Worm (Caenorhabditis elegans): ENCODE data around the gene mfsd-8.

The mfsd-8 gene

DNA sequence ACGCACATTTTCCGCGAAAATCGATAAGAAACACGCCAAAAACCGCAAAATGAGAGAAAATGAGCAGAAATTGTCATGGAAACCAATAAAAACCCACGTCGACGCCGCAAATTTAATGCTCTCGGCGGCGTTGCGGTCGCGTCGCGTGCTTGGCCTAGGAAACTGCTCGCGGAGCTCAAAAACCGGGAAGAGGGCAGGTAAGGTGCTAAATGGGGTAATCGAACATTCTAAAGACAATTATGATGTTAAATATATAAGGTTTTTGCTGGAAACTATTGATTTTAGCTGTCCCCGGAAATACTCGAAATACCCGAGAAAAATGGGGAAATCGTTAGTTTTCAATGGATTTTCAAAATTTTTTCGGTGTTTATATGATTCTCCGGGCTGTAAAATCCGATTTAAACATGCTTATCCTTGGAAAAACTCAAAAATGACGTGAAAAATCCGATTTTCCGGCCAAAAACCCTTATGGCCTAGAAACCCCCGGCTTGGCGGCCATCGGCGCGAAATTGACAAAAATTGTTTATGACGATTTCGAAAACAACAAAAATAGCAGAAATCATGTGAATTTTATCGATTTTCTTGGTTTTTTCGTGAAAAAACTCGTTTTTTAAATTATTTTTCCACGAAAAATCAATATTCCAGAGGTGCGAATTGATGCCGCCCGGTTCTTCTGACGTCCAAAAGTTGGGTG lies 40.4 kb downstream of the mfsd-8 start, which contains the start of gene phf-15:
phf-15 (plus strand) TSS at position 537 of the 694 bp plus-strand sequence.
- TF ChIP-seq irx-1 (tag; optimal IDR thresholded peaks at IDR 0.05) (peak; percentile 58), nhr-85 (tag) (peak; percentile 72), skn-1 (tag; optimal IDR thresholded peaks at IDR 0.05) (peak; percentile 12), vab-15 (tag; optimal IDR thresholded peaks at IDR 0.05) (peak; percentile 16), isw-1 (GFP tag; IDR thresholded peaks at IDR 0.05) (peak; percentile 29; the same call in 1 of the 2 replicates), dpl-1 (GFP tag; optimal IDR thresholded peaks at IDR 0.05) (peak in 2 of 3 experiments; percentile 1 to 23), efl-3 (GFP tag; optimal IDR thresholded peaks at IDR 0.05) (no peak), fkh-4 (tag; optimal IDR thresholded peaks at IDR 0.05; ENCODE audit: borderline replicate concordance) (peak; percentile 60), lsy-2 (tag; optimal IDR thresholded peaks at IDR 0.05) (peak in 1 of 2 experiments; percentile 39), lir-3 (tag; optimal IDR thresholded peaks at IDR 0.05; ENCODE audit: poor library complexity) (no peak), ceh-82 (tag; optimal IDR thresholded peaks at IDR 0.05) (peak in 1 of 3 experiments; percentile 12), pax-3 (tag; optimal IDR thresholded peaks at IDR 0.05) (peak; percentile 27), fkh-8 (tag; optimal IDR thresholded peaks at IDR 0.05) (peak; percentile 55), F16B12.6 (tag; optimal IDR thresholded peaks at IDR 0.05) (peak; percentile 38), tbx-2 (tag; optimal IDR thresholded peaks at IDR 0.05) (peak; percentile 31), xbp-1 (tag; optimal IDR thresholded peaks at IDR 0.05) (peak; percentile 34), efl-1 (optimal IDR thresholded peaks at IDR 0.05) (peak; percentile 20 to 27), efl-1 (GFP tag; optimal IDR thresholded peaks at IDR 0.05 in 1 of 2) (peak; percentile 6 to 89), lin-35 (GFP tag; optimal IDR thresholded peaks at IDR 0.05) (peak; percentile 13 to 14), pqm-1 (tag; optimal IDR thresholded peaks at IDR 0.05) (no peak), ceh-63 (GFP tag; optimal IDR thresholded peaks at IDR 0.05) (no peak), snu-23 (GFP tag; optimal IDR thresholded peaks at IDR 0.05) (peak; percentile 13), ama-1 (optimal IDR thresholded peaks at IDR 0.05) (no peak), nhr-77 (tag; optimal IDR thresholded peaks at IDR 0.05) (no peak), ceh-90 (tag; optimal IDR thresholded peaks at IDR 0.05) (peak; percentile 81), nhr-20 (tag; optimal IDR thresholded peaks at IDR 0.05) (no peak)

DNA sequence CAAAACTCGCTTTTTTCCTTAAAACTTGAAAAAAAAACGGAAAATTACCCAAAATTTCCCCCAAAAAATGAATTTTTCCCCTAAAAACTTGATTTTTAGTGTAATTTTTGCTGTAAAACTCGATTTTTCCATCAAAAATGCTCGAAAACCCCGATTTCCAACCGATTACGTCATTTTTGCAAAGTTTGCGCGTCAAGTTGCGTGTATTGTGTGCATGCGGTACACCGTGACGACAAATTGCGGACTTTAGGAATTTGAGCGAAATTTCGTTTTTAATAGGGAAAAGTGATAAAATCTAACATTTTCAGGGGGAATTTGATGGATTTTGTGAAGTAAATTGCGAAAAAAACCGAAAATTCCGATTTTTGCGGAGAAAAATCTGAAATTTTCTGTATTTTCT lies 41.8 kb downstream of the mfsd-8 start:
- TF ChIP-seq ces-1 (GFP tag; optimal IDR thresholded peaks at IDR 0.05) (no peak), nhr-20 (tag; optimal IDR thresholded peaks at IDR 0.05) (no peak), vab-15 (tag; optimal IDR thresholded peaks at IDR 0.05) (no peak), snu-23 (GFP tag; optimal IDR thresholded peaks at IDR 0.05) (peak; percentile 64), lin-14 (GFP tag; optimal IDR thresholded peaks at IDR 0.05) (no peak), lin-39 (tag; optimal IDR thresholded peaks at IDR 0.05) (peak; percentile 35), nhr-28 (tag; optimal IDR thresholded peaks at IDR 0.05) (no peak), Y116A8C.19 (tag; optimal IDR thresholded peaks at IDR 0.05; ENCODE audit: borderline replicate concordance) (no peak), egl-27 (tag; optimal IDR thresholded peaks at IDR 0.05) (no peak), sup-37 (GFP tag; optimal IDR thresholded peaks at IDR 0.05) (no peak), lin-15B (tag; optimal IDR thresholded peaks at IDR 0.05) (peak; percentile 45), snpc-4 (tag; optimal IDR thresholded peaks at IDR 0.05) (peak; percentile 48), efl-1 (optimal IDR thresholded peaks at IDR 0.05) (peak; percentile 79 to 83), efl-1 (GFP tag; optimal IDR thresholded peaks at IDR 0.05 in 1 of 2) (peak; percentile 79 to 96), tlp-1 (tag; optimal IDR thresholded peaks at IDR 0.05) (no peak), ztf-11 (tag; optimal IDR thresholded peaks at IDR 0.05) (peak in 1 of 2 experiments; percentile 4), nhr-12 (tag; optimal IDR thresholded peaks at IDR 0.05) (no peak), C04F5.9 (tag; optimal IDR thresholded peaks at IDR 0.05) (no peak), ceh-88 (GFP tag; IDR thresholded peaks at IDR 0.05) (no peak), egl-13 (tag; optimal IDR thresholded peaks at IDR 0.05) (no peak), blmp-1 (tag; optimal IDR thresholded peaks at IDR 0.05) (peak; percentile 68), hpl-2 (GFP tag; optimal IDR thresholded peaks at IDR 0.05) (no peak), nhr-19 (GFP tag; conservative IDR thresholded peaks at IDR 0.05) (peak; percentile 64), skn-1 (tag; optimal IDR thresholded peaks at IDR 0.05) (peak; percentile 60), dsc-1 (tag; optimal IDR thresholded peaks at IDR 0.05) (no peak), nhr-11 (tag; optimal IDR thresholded peaks at IDR 0.05) (no peak), xbp-1 (tag; optimal IDR thresholded peaks at IDR 0.05) (peak; percentile 66), ceh-82 (tag; optimal IDR thresholded peaks at IDR 0.05) (peak; percentile 58 to 72 (median 64)), dpl-1 (GFP tag; optimal IDR thresholded peaks at IDR 0.05) (peak; percentile 70 to 77 (median 77)), unc-86 (tag; optimal IDR thresholded peaks at IDR 0.05) (peak; percentile 27), mep-1 (tag; optimal IDR thresholded peaks at IDR 0.05) (peak; percentile 87), unc-62 (GFP tag; optimal IDR thresholded peaks at IDR 0.05) (no peak), aha-1 (tag; optimal IDR thresholded peaks at IDR 0.05) (no peak), aly-2 (tag; optimal IDR thresholded peaks at IDR 0.05) (peak; percentile 57)
